Fruit fly (Drosophila melanogaster) whole organism, embryonic: ENCODE data around the gene CG43999.

Experiments
- Bdp1 ChIP-seq: fragments of 200-800 bp; sonication (Bioruptor generic); optimal IDR thresholded peaks from 3 replicates; lab custom pipeline; 2016; ENCODE audit warnings: missing biosample characterization, missing genetic modification characterization
- Blimp-1 ChIP-seq: fragments of 200-800 bp; sonication (Bioruptor generic); optimal IDR thresholded peaks from 3 replicates; lab custom pipeline; 2018; ENCODE audit warnings: missing biosample characterization, missing genetic modification characterization, mild to moderate bottlenecking, moderate library complexity, missing genetic modification reagents
- CG10543 ChIP-seq: fragments of 200-800 bp; sonication (Bioruptor generic); optimal IDR thresholded peaks from 3 replicates; lab custom pipeline; 2017; ENCODE audit warnings: missing biosample characterization, mild to moderate bottlenecking, missing genetic modification characterization, moderate library complexity
- CG14050 ChIP-seq: fragments of 200-800 bp; sonication (Bioruptor generic); IDR thresholded peaks from 3 replicates; pipeline ENCODE4 v1.3.6; 2022; ENCODE audit warnings: missing biosample characterization, missing genetic modification characterization
- CG15696 ChIP-seq: fragments of 200-800 bp; sonication (Bioruptor generic); optimal IDR thresholded peaks from 2 replicates; lab custom pipeline; 2019; ENCODE audit warnings: missing biosample characterization, mild to moderate bottlenecking, missing genetic modification characterization, moderate library complexity
- CG17359 ChIP-seq: fragments of 200-800 bp; sonication (Bioruptor generic); optimal IDR thresholded peaks from 3 replicates; lab custom pipeline; 2018; ENCODE audit warnings: missing biosample characterization, mild to moderate bottlenecking, missing genetic modification characterization, moderate library complexity
- CG18764 ChIP-seq: fragments of 200-800 bp; sonication (Bioruptor generic); optimal IDR thresholded peaks from 3 replicates; lab custom pipeline; 2016; ENCODE audit warnings: missing biosample characterization, missing genetic modification characterization
- CG2120 ChIP-seq: fragments of 200-800 bp; sonication (Bioruptor generic); optimal IDR thresholded peaks from 3 replicates; lab custom pipeline; 2016; ENCODE audit warnings: missing biosample characterization, missing genetic modification characterization
- CG2129 ChIP-seq: fragments of 200-800 bp; sonication (Bioruptor generic); IDR thresholded peaks from 2 replicates; pipeline ENCODE4 v1.3.6; 2022; ENCODE audit warnings: missing biosample characterization, missing genetic modification characterization; ENCODE audit not compliant: partially characterized antibody
- CG2199 ChIP-seq: fragments of 200-800 bp; sonication (Bioruptor generic); IDR thresholded peaks from 3 replicates; pipeline ENCODE4 v1.3.6; 2022; ENCODE audit warnings: missing biosample characterization, missing genetic modification characterization
- CG2712 ChIP-seq: fragments of 200-800 bp; optimal IDR thresholded peaks from 3 replicates; lab custom pipeline; 2019; ENCODE audit warnings: missing biosample characterization, mild to moderate bottlenecking, missing genetic modification characterization, moderate library complexity
- CG30431 ChIP-seq: fragments of 200-800 bp; sonication (Bioruptor generic); optimal IDR thresholded peaks from 2 replicates; lab custom pipeline; 2017; ENCODE audit warnings: missing biosample characterization, missing genetic modification characterization
- CG3838 ChIP-seq: fragments of 200-800 bp; sonication (Bioruptor generic); optimal IDR thresholded peaks from 3 replicates; lab custom pipeline; 2016; ENCODE audit warnings: missing biosample characterization, missing genetic modification characterization
- CG6272 ChIP-seq: fragments of 200-800 bp; sonication (Bioruptor generic); IDR thresholded peaks from 2 replicates; pipeline ENCODE4 v1.3.6; 2022; ENCODE audit warnings: missing biosample characterization, missing genetic modification characterization
- CG6813 ChIP-seq: fragments of 200-800 bp; sonication (Bioruptor generic); optimal IDR thresholded peaks from 2 replicates; lab custom pipeline; 2017; ENCODE audit warnings: missing biosample characterization, missing genetic modification characterization, mild to moderate bottlenecking, moderate library complexity, missing genetic modification reagents
- CG7372 ChIP-seq: fragments of 200-800 bp; sonication (Bioruptor generic); IDR thresholded peaks from 2 replicates; pipeline ENCODE4 v1.3.6; 2022; ENCODE audit warnings: missing biosample characterization, missing genetic modification characterization
- CG8765 ChIP-seq: fragments of 200-800 bp; sonication (Bioruptor generic); IDR thresholded peaks from 2 replicates; pipeline ENCODE4 v1.3.6; 2022; ENCODE audit warnings: missing biosample characterization, missing genetic modification characterization
- CG8944 ChIP-seq: fragments of 200-800 bp; sonication (Bioruptor generic); optimal IDR thresholded peaks from 3 replicates; lab custom pipeline; 2016; ENCODE audit warnings: missing biosample characterization, missing genetic modification characterization
- Dbx ChIP-seq: fragments of 200-800 bp; sonication (Bioruptor generic); IDR thresholded peaks from 3 replicates; pipeline ENCODE4 v1.3.6; 2022; ENCODE audit warnings: missing biosample characterization, missing genetic modification characterization
- Drgx ChIP-seq: fragments of 200-800 bp; sonication (Bioruptor generic); IDR thresholded peaks from 2 replicates; pipeline ENCODE4 v1.3.6; 2022; ENCODE audit warnings: missing biosample characterization, missing genetic modification characterization
- E2f2 ChIP-seq: fragments of 200-800 bp; sonication (Bioruptor generic); IDR thresholded peaks from 2 replicates; pipeline ENCODE4 v1.3.6; 2022; ENCODE audit warnings: missing biosample characterization, missing genetic modification characterization
- HLH4C ChIP-seq: fragments of 200-800 bp; sonication (Bioruptor generic); IDR thresholded peaks from 3 replicates; pipeline ENCODE4 v1.3.6; 2022; ENCODE audit warnings: missing biosample characterization, missing genetic modification characterization; ENCODE audit not compliant: partially characterized antibody
- HLH54F ChIP-seq: fragments of 200-800 bp; sonication (Bioruptor generic); optimal IDR thresholded peaks from 3 replicates; lab custom pipeline; 2016; ENCODE audit warnings: missing biosample characterization, missing genetic modification characterization
- Hand ChIP-seq: fragments of 200-800 bp; sonication (Bioruptor generic); optimal IDR thresholded peaks from 2 replicates; lab custom pipeline; 2017; ENCODE audit warnings: mild to moderate bottlenecking, missing biosample characterization, missing genetic modification reagents, missing genetic modification characterization
- Hr39 ChIP-seq: fragments of >200 bp; optimal IDR thresholded peaks from 2 replicates; lab custom pipeline; 2017
- Lhr ChIP-seq: fragments of 200-800 bp; sonication (Bioruptor generic); optimal IDR thresholded peaks from 3 replicates; lab custom pipeline; 2017; ENCODE audit warnings: mild to moderate bottlenecking, missing biosample characterization, missing genetic modification reagents, missing genetic modification characterization
- Ptx1 ChIP-seq: fragments of 200-800 bp; sonication (Bioruptor generic); IDR thresholded peaks from 2 replicates; pipeline ENCODE4 v1.3.6; 2022; ENCODE audit warnings: missing biosample characterization, missing genetic modification characterization
- Xbp1 ChIP-seq: fragments of 200-800 bp; sonication (Bioruptor generic); optimal IDR thresholded peaks from 3 replicates; lab custom pipeline; 2016; ENCODE audit warnings: missing biosample characterization, mild to moderate bottlenecking, missing genetic modification characterization
- YL-1 ChIP-seq: fragments of 200-800 bp; sonication (Bioruptor generic); optimal IDR thresholded peaks from 3 replicates; lab custom pipeline; 2017; ENCODE audit warnings: missing biosample characterization, mild to moderate bottlenecking, missing genetic modification characterization
- ac ChIP-seq: fragments of 200-800 bp; sonication (Bioruptor generic); optimal IDR thresholded peaks from 3 replicates; lab custom pipeline; 2017; ENCODE audit warnings: missing biosample characterization, mild to moderate bottlenecking, missing genetic modification characterization
- ap ChIP-seq: fragments of 200-800 bp; sonication (Bioruptor generic); IDR thresholded peaks from 2 replicates; pipeline ENCODE4 v1.3.6; 2022; ENCODE audit warnings: missing biosample characterization, missing genetic modification characterization
- bsh ChIP-seq, 2 experiments: fragments of 200-800 bp; sonication (Bioruptor generic); optimal IDR thresholded peaks; 2 replicates each; lab custom pipeline; 2017 to 2018; ENCODE audit warnings: mild to moderate bottlenecking in 2 of 2, missing biosample characterization in 2 of 2, missing genetic modification characterization in 2 of 2, moderate library complexity in 1 of 2
- chif ChIP-seq, 2 experiments: fragments of 200-800 bp; sonication (Bioruptor generic); optimal IDR thresholded peaks; 3 replicates each; lab custom pipeline; 2016; ENCODE audit warnings: missing biosample characterization in 2 of 2, missing genetic modification characterization in 2 of 2
- cwo ChIP-seq: fragments of 200-800 bp; sonication (Bioruptor generic); optimal IDR thresholded peaks from 3 replicates; lab custom pipeline; 2017; ENCODE audit warnings: missing biosample characterization, missing genetic modification characterization, mild to moderate bottlenecking, moderate library complexity, missing genetic modification reagents
- ems ChIP-seq: fragments of 200-800 bp; sonication (Bioruptor generic); optimal IDR thresholded peaks from 3 replicates; lab custom pipeline; 2016; ENCODE audit warnings: missing biosample characterization, missing genetic modification characterization
- fd64A ChIP-seq: fragments of 200-800 bp; sonication (Bioruptor generic); optimal IDR thresholded peaks from 3 replicates; lab custom pipeline; 2018; ENCODE audit warnings: missing biosample characterization, mild to moderate bottlenecking, missing genetic modification characterization
- fd96Cb ChIP-seq: fragments of 200-800 bp; sonication (Bioruptor generic); optimal IDR thresholded peaks from 2 replicates; lab custom pipeline; 2018; ENCODE audit warnings: missing biosample characterization, mild to moderate bottlenecking, missing genetic modification characterization, moderate library complexity
- gce ChIP-seq: fragments of 200-800 bp; sonication (Bioruptor generic); IDR thresholded peaks from 3 replicates; pipeline ENCODE4 v1.3.6; 2022; ENCODE audit warnings: missing biosample characterization, missing genetic modification characterization
- gro ChIP-seq: fragments of 200-800 bp; sonication (Bioruptor generic); optimal IDR thresholded peaks from 2 replicates; lab custom pipeline; 2016; ENCODE audit warnings: missing biosample characterization, missing genetic modification characterization
- hb ChIP-seq: fragments of 200-800 bp; sonication (Bioruptor generic); IDR thresholded peaks from 3 replicates; pipeline ENCODE4 v1.3.6; 2022; ENCODE audit warnings: missing biosample characterization, missing genetic modification characterization; ENCODE audit not compliant: partially characterized antibody
- jumu ChIP-seq: fragments of 200-800 bp; sonication (Bioruptor generic); optimal IDR thresholded peaks from 3 replicates; lab custom pipeline; 2016; ENCODE audit warnings: missing biosample characterization, missing genetic modification characterization
- nerfin-1 ChIP-seq: fragments of 200-800 bp; sonication (Bioruptor generic); optimal IDR thresholded peaks from 3 replicates; lab custom pipeline; 2019; ENCODE audit warnings: missing biosample characterization, mild to moderate bottlenecking, missing genetic modification characterization, moderate library complexity
- p53 ChIP-seq: fragments of 200-800 bp; sonication (Bioruptor generic); optimal IDR thresholded peaks from 2 replicates; lab custom pipeline; 2016; ENCODE audit warnings: missing biosample characterization, missing genetic modification characterization
- salm ChIP-seq: fragments of 200-800 bp; sonication (Bioruptor generic); optimal IDR thresholded peaks from 2 replicates; lab custom pipeline; 2018; ENCODE audit warnings: missing biosample characterization, mild to moderate bottlenecking, missing genetic modification characterization
- sob ChIP-seq: fragments of 200-800 bp; sonication (Bioruptor generic); IDR thresholded peaks from 2 replicates; pipeline ENCODE4 v1.3.6; 2022; ENCODE audit warnings: missing biosample characterization, missing genetic modification characterization
- sqz ChIP-seq: fragments of 200-800 bp; sonication (Bioruptor generic); optimal IDR thresholded peaks from 3 replicates; lab custom pipeline; 2018; ENCODE audit warnings: missing biosample characterization, mild to moderate bottlenecking, missing genetic modification characterization
- sug ChIP-seq: fragments of 200-800 bp; optimal IDR thresholded peaks from 2 replicates; lab custom pipeline; 2019; ENCODE audit warnings: missing biosample characterization, mild to moderate bottlenecking, missing genetic modification characterization, moderate library complexity
- ttk ChIP-seq: fragments of 200-800 bp; sonication (Bioruptor generic); IDR thresholded peaks from 2 replicates; pipeline ENCODE4 v2.1.2; 2022; ENCODE audit warnings: missing biosample characterization, missing genetic modification characterization
- vvl ChIP-seq: fragments of 200-800 bp; sonication (Bioruptor generic); IDR thresholded peaks from 2 replicates; pipeline ENCODE4 v1.3.6; 2022; ENCODE audit warnings: missing biosample characterization, missing genetic modification characterization
- wor ChIP-seq: fragments of 200-800 bp; sonication (Bioruptor generic); IDR thresholded peaks from 2 replicates; pipeline ENCODE4 v1.3.6; 2022; ENCODE audit warnings: missing biosample characterization, missing genetic modification characterization

The CG43999 gene

dm6 chr3R:23921701-23922501 is 6.9 kb downstream of the CG43999 start (continued):
- TF ChIP-seq gro (GFP tag; lab: Kevin White, UChicago) (no peak), ttk (peak; percentile 53), fd96Cb (tag; lab: Kevin White, UChicago) (peak; percentile 53), E2f2 (GFP tag; lab: Robert Waterston, UW) (peak; percentile 33), Bdp1 (no peak), fd64A (GFP tag; lab: Kevin White, UChicago) (no peak), CG7372 (peak; percentile 11; the same call in 1 of the 2 replicates), bsh (GFP tag; optimal IDR thresholded peaks at IDR 0.05; lab: Kevin White, UChicago) (peak in 1 of 2 experiments; percentile 47), Blimp-1 (GFP tag; lab: Kevin White, UChicago) (peak; percentile 38), CG8944 (GFP tag; lab: Kevin White, UChicago) (no peak), CG14050 (GFP tag; lab: Robert Waterston, UW) (peak; percentile 13; the same call in 1 of the 3 replicates), salm (tag; lab: Kevin White, UChicago) (no peak), HLH54F (peak; percentile 4), CG10543 (GFP tag; lab: Kevin White, UChicago) (peak; percentile 93), p53 (GFP tag; lab: Kevin White, UChicago) (no peak), YL-1 (GFP tag; lab: Kevin White, UChicago) (no peak), gce (GFP tag; lab: Robert Waterston, UW) (no peak), CG2120 (GFP tag; lab: Kevin White, UChicago) (peak; percentile 5), sug (tag; lab: Kevin White, UChicago) (peak; percentile 46), ac (GFP tag; lab: Kevin White, UChicago) (peak; percentile 26), cwo (GFP tag; lab: Kevin White, UChicago) (peak; percentile 15), CG30431 (no peak), ems (no peak), wor (no peak), sqz (peak; percentile 9), Xbp1 (peak; percentile 63), HLH4C (GFP tag; lab: Robert Waterston, UW) (no peak), CG8765 (GFP tag; lab: Robert Waterston, UW) (no peak), hb (GFP tag; lab: Robert Waterston, UW) (no peak), vvl (GFP tag; lab: Robert Waterston, UW) (peak; percentile 71), Hand (GFP tag; lab: Kevin White, UChicago) (no peak), CG6813 (GFP tag; lab: Kevin White, UChicago) (no peak), CG2129 (GFP tag; lab: Robert Waterston, UW) (no peak), Lhr (GFP tag; lab: Kevin White, UChicago) (no peak), CG2199 (GFP tag; lab: Robert Waterston, UW) (no peak), CG18764 (no peak), Hr39 (lab: Kevin White, UChicago) (no peak), chif (GFP tag; optimal IDR thresholded peaks at IDR 0.05; lab: Kevin White, UChicago) (no peak), CG2712 (tag; lab: Kevin White, UChicago) (peak; percentile 31), CG6272 (GFP tag; lab: Robert Waterston, UW) (no peak), ap (0 out of 2 replicates have a peak, but pooled peaks have one; percentile 40), Drgx (GFP tag; lab: Robert Waterston, UW) (peak; percentile 74), Dbx (0 out of 3 replicates have a peak, but pooled peaks have one; percentile 24), CG17359 (peak; percentile 57), CG3838 (no peak), Ptx1 (GFP tag; lab: Robert Waterston, UW) (peak; percentile 62), CG15696 (tag; lab: Kevin White, UChicago) (no peak), nerfin-1 (tag; lab: Kevin White, UChicago) (no peak), sob (peak; percentile 30; the same call in 1 of the 2 replicates), jumu (GFP tag; lab: Kevin White, UChicago) (no peak)
